Fruit fly (Drosophila melanogaster) whole organism, prepupa: ENCODE measurements around the gene puc.

Experiments used
- Blimp-1 ChIP-seq: fragments of 200-800 bp; sonication (Bioruptor generic); optimal IDR thresholded peaks from 3 replicates; lab custom pipeline; 2017; ENCODE audit warnings: missing biosample characterization, missing genetic modification characterization, mild to moderate bottlenecking, moderate library complexity, missing genetic modification reagents
- CG10631 ChIP-seq: fragments of 200-800 bp; sonication (Bioruptor generic); optimal IDR thresholded peaks from 2 replicates; lab custom pipeline; 2016; ENCODE audit warnings: missing biosample characterization, missing genetic modification characterization
- CG10669 ChIP-seq: fragments of 200-800 bp; sonication (Bioruptor generic); optimal IDR thresholded peaks from 3 replicates; lab custom pipeline; 2018; ENCODE audit warnings: missing biosample characterization, mild to moderate bottlenecking, missing genetic modification characterization, moderate library complexity
- CG11902 ChIP-seq: fragments of 200-800 bp; sonication (Bioruptor generic); optimal IDR thresholded peaks from 3 replicates; lab custom pipeline; 2016; ENCODE audit warnings: missing biosample characterization, missing genetic modification characterization
- CG15336 ChIP-seq: fragments of 200-800 bp; sonication (Bioruptor generic); IDR thresholded peaks from 2 replicates; pipeline ENCODE4 v1.3.6; 2022; ENCODE audit warnings: missing biosample characterization, missing genetic modification characterization
- CG1621 ChIP-seq: fragments of 200-800 bp; sonication (Bioruptor generic); optimal IDR thresholded peaks from 3 replicates; lab custom pipeline; 2018; ENCODE audit warnings: missing biosample characterization, mild to moderate bottlenecking, missing genetic modification characterization
- CG16779 ChIP-seq: fragments of 200-800 bp; sonication (Bioruptor generic); optimal IDR thresholded peaks from 3 replicates; lab custom pipeline; 2017; ENCODE audit warnings: missing biosample characterization, mild to moderate bottlenecking, missing genetic modification characterization
- CG3032 ChIP-seq: fragments of 200-800 bp; optimal IDR thresholded peaks from 2 replicates; lab custom pipeline; 2019; ENCODE audit warnings: missing biosample characterization, mild to moderate bottlenecking, missing genetic modification characterization, moderate library complexity
- CG31627 ChIP-seq: fragments of 200-800 bp; sonication (Bioruptor generic); optimal IDR thresholded peaks from 3 replicates; lab custom pipeline; 2016; ENCODE audit warnings: missing biosample characterization, missing genetic modification characterization
- CG32006 ChIP-seq: fragments of 200-800 bp; sonication (Bioruptor generic); optimal IDR thresholded peaks from 3 replicates; lab custom pipeline; 2017; ENCODE audit warnings: missing biosample characterization, mild to moderate bottlenecking, missing genetic modification characterization
- CG34406 ChIP-seq: fragments of 200-800 bp; sonication (Bioruptor generic); optimal IDR thresholded peaks from 3 replicates; lab custom pipeline; 2016; ENCODE audit warnings: missing biosample characterization, missing genetic modification characterization
- CG3919 ChIP-seq: fragments of 200-800 bp; sonication (Bioruptor generic); optimal IDR thresholded peaks from 3 replicates; lab custom pipeline; 2016; ENCODE audit warnings: missing biosample characterization, missing genetic modification characterization
- CG4318 ChIP-seq: fragments of 200-800 bp; sonication (Bioruptor generic); optimal IDR thresholded peaks from 3 replicates; lab custom pipeline; 2017; ENCODE audit warnings: missing biosample characterization, mild to moderate bottlenecking, missing genetic modification characterization
- CG6792 ChIP-seq: fragments of 200-800 bp; sonication (Bioruptor generic); optimal IDR thresholded peaks from 3 replicates; lab custom pipeline; 2016; ENCODE audit warnings: missing biosample characterization, missing genetic modification characterization
- CG6808 ChIP-seq: fragments of 200-800 bp; sonication (Bioruptor generic); optimal IDR thresholded peaks from 3 replicates; lab custom pipeline; 2017; ENCODE audit warnings: missing biosample characterization, missing genetic modification characterization, mild to moderate bottlenecking, moderate library complexity, missing genetic modification reagents
- CG6854 ChIP-seq: fragments of 200-800 bp; sonication (Bioruptor generic); optimal IDR thresholded peaks from 2 replicates; lab custom pipeline; 2017; ENCODE audit warnings: missing biosample characterization, mild to moderate bottlenecking, missing genetic modification characterization
- CG8319 ChIP-seq: fragments of 200-800 bp; sonication (Bioruptor generic); optimal IDR thresholded peaks from 3 replicates; lab custom pipeline; 2016; ENCODE audit warnings: missing biosample characterization, missing genetic modification characterization
- CG9139 ChIP-seq: fragments of 200-800 bp; sonication (Bioruptor generic); optimal IDR thresholded peaks from 3 replicates; lab custom pipeline; 2017; ENCODE audit warnings: missing biosample characterization, mild to moderate bottlenecking, missing genetic modification characterization
- Eip78C ChIP-seq: fragments of 200-800 bp; sonication (Bioruptor generic); peaks from one replicate; lab custom pipeline; 2016; ENCODE audit warnings: missing biosample characterization, missing genetic modification characterization
- Eip93F ChIP-seq: fragments of 200-800 bp; sonication (Bioruptor generic); optimal IDR thresholded peaks from 2 replicates; lab custom pipeline; 2016; ENCODE audit warnings: missing biosample characterization, mild to moderate bottlenecking, missing genetic modification characterization
- Ets96B ChIP-seq: fragments of 200-800 bp; optimal IDR thresholded peaks from 2 replicates; lab custom pipeline; 2019; ENCODE audit warnings: missing biosample characterization, mild to moderate bottlenecking, missing genetic modification characterization, moderate library complexity
- Hr39 ChIP-seq: fragments of 200-800 bp; sonication (Bioruptor generic); optimal IDR thresholded peaks from 2 replicates; lab custom pipeline; 2016; ENCODE audit warnings: missing biosample characterization, missing genetic modification characterization
- Hr4 ChIP-seq: fragments of 200-800 bp; sonication (Bioruptor generic); optimal IDR thresholded peaks from 3 replicates; lab custom pipeline; 2016; ENCODE audit warnings: missing biosample characterization, missing genetic modification characterization
- Lpt ChIP-seq: fragments of 200-800 bp; sonication (Bioruptor generic); optimal IDR thresholded peaks from 3 replicates; lab custom pipeline; 2016; ENCODE audit warnings: missing biosample characterization, missing genetic modification characterization
- Met ChIP-seq: fragments of 200-800 bp; sonication (Bioruptor generic); optimal IDR thresholded peaks from 3 replicates; lab custom pipeline; 2016; ENCODE audit warnings: missing biosample characterization, missing genetic modification characterization
- OdsH ChIP-seq: fragments of 200-800 bp; sonication (Bioruptor generic); optimal IDR thresholded peaks from 3 replicates; lab custom pipeline; 2016; ENCODE audit warnings: missing biosample characterization, missing genetic modification characterization
- Smox ChIP-seq: fragments of 200-800 bp; sonication (Bioruptor generic); optimal IDR thresholded peaks from 3 replicates; lab custom pipeline; 2016; ENCODE audit warnings: missing biosample characterization, missing genetic modification characterization
- Sox102F ChIP-seq: fragments of 200-800 bp; sonication (Bioruptor generic); optimal IDR thresholded peaks from 2 replicates; lab custom pipeline; 2016; ENCODE audit warnings: missing biosample characterization, mild to moderate bottlenecking, missing genetic modification characterization
- Sox15 ChIP-seq: fragments of 200-800 bp; sonication (Bioruptor generic); optimal IDR thresholded peaks from 3 replicates; lab custom pipeline; 2016; ENCODE audit warnings: missing biosample characterization, missing genetic modification characterization
- acj6 ChIP-seq: fragments of 200-800 bp; sonication (Bioruptor generic); optimal IDR thresholded peaks from 3 replicates; lab custom pipeline; 2016; ENCODE audit warnings: missing biosample characterization, missing genetic modification characterization
- dac ChIP-seq: fragments of 200-800 bp; sonication (Bioruptor generic); optimal IDR thresholded peaks from 2 replicates; lab custom pipeline; 2017; ENCODE audit warnings: missing biosample characterization, mild to moderate bottlenecking, missing genetic modification characterization
- dsx ChIP-seq: fragments of 200-800 bp; optimal IDR thresholded peaks from 3 replicates; lab custom pipeline; 2019; ENCODE audit warnings: missing biosample characterization, mild to moderate bottlenecking, missing genetic modification characterization, moderate library complexity; ENCODE audit not compliant: poor library complexity, severe bottlenecking
- eg ChIP-seq: fragments of 200-800 bp; sonication (Bioruptor generic); IDR thresholded peaks from 3 replicates; pipeline ENCODE4 v1.3.6; 2022; ENCODE audit warnings: missing biosample characterization, missing genetic modification characterization
- esn ChIP-seq: fragments of 200-800 bp; sonication (Bioruptor generic); optimal IDR thresholded peaks from 2 replicates; lab custom pipeline; 2016; ENCODE audit warnings: missing biosample characterization, mild to moderate bottlenecking, missing genetic modification characterization, moderate library complexity
- fd85E ChIP-seq: fragments of 200-800 bp; sonication (Bioruptor generic); optimal IDR thresholded peaks from 3 replicates; lab custom pipeline; 2016; ENCODE audit warnings: missing biosample characterization, missing genetic modification characterization
- fkh ChIP-seq: fragments of 200-800 bp; sonication (Bioruptor generic); optimal IDR thresholded peaks from 3 replicates; lab custom pipeline; 2017; ENCODE audit warnings: missing biosample characterization, mild to moderate bottlenecking, missing genetic modification characterization, moderate library complexity
- lz ChIP-seq: fragments of 200-800 bp; sonication (Bioruptor generic); optimal IDR thresholded peaks from 3 replicates; lab custom pipeline; 2016; ENCODE audit warnings: missing biosample characterization, missing genetic modification characterization
- net ChIP-seq: fragments of 200-800 bp; sonication (Bioruptor generic); optimal IDR thresholded peaks from 3 replicates; lab custom pipeline; 2016; ENCODE audit warnings: missing biosample characterization, missing genetic modification characterization
- pdm3 ChIP-seq: fragments of 200-800 bp; sonication (Bioruptor generic); optimal IDR thresholded peaks from 3 replicates; lab custom pipeline; 2016; ENCODE audit warnings: missing biosample characterization, missing genetic modification characterization
- salr ChIP-seq, 2 experiments: fragments of 200-800 bp; sonication (Bioruptor generic); optimal IDR thresholded peaks; 3 replicates each; lab custom pipeline; 2016 to 2018; ENCODE audit warnings: missing biosample characterization in 2 of 2, missing genetic modification characterization in 2 of 2, mild to moderate bottlenecking in 1 of 2
- spab ChIP-seq: fragments of 200-800 bp; sonication (Bioruptor generic); optimal IDR thresholded peaks from 2 replicates; lab custom pipeline; 2017; ENCODE audit warnings: missing biosample characterization, mild to moderate bottlenecking, missing genetic modification characterization, missing genetic modification reagents
- ss ChIP-seq, 2 experiments: fragments of 200-800 bp; sonication (Bioruptor generic); optimal IDR thresholded peaks; 2 replicates in 1 of 2; 3 replicates in 1 of 2; lab custom pipeline; 2017 to 2018; ENCODE audit warnings: mild to moderate bottlenecking in 2 of 2, missing biosample characterization in 2 of 2, missing genetic modification characterization in 2 of 2, moderate library complexity in 1 of 2
- svp ChIP-seq: fragments of 200-800 bp; sonication (Bioruptor generic); peaks from one replicate; lab custom pipeline; 2016; ENCODE audit warnings: missing biosample characterization, missing genetic modification characterization

puc gene

DNA sequence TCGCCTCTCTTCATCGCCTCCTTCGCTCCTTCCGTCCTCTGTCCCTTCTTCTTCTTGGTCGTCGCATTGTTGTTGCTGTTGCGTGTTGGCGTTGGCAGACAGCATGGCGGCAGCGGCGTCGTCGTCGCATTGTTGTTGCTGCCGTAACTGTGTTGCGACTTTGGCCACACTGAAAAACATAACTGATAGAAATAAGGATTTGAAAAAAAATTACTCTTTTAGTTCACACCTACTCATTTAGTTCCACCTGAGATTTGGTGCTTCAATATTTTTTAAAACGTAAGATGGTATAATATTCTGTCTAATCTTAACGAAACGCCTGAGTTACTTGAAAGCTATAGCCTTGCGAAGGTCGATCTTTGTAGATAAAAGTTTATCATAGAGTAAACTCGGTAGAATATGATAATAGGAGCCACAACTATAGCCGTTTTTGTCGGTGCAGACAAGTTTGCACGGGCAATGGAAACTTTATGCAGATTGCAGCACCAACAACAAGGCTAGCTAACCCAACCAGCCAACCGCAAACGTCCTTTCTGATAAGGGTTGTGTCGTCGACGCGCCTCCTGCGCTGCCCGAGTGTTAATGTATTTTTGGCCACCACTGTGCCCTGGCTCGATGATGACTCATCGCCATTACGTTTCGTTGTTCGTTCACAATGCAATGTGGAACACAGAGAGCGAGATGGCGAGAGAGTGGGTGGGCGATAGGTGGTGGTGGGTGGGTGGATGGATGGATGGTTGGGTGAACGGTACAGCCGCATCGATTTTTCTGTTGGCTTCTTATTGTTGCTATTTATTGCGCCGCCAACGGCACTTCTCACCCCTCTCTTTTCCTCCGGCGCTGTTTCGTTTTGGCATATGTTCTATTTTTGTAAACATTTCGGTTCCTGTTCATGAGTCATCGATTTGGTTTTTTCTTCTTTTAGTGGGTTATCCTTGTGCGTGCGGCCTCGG is 8.0 kb downstream of the puc start (continued):
- peak; percentile 95 for TF ChIP-seq CG32006
- TF ChIP-seq fkh: peak; percentile 49
- peak; percentile 81 for TF ChIP-seq CG4318
- TF ChIP-seq CG9139 (GFP tag; lab: Kevin White, UChicago): peak; percentile 75
- peak; percentile 93 for TF ChIP-seq pdm3 (GFP tag; lab: Kevin White, UChicago)
- peak; percentile 86 for TF ChIP-seq dac (GFP tag; lab: Kevin White, UChicago)
- peak; percentile 89 for TF ChIP-seq CG15336 (GFP tag; lab: Robert Waterston, UW)
- peak; percentile 36 for TF ChIP-seq fd85E
- peak; percentile 91 to 95 for TF ChIP-seq ss (GFP tag; optimal IDR thresholded peaks at IDR 0.05; lab: Kevin White, UChicago)
- TF ChIP-seq Met (GFP tag; lab: Kevin White, UChicago): peak; percentile 92
- TF ChIP-seq CG11902: peak; percentile 83
- peak; percentile 92 for TF ChIP-seq acj6 (GFP tag; lab: Kevin White, UChicago)
- peak; percentile 93 for TF ChIP-seq svp
- TF ChIP-seq salr (GFP tag; optimal IDR thresholded peaks at IDR 0.05; lab: Kevin White, UChicago): peak; percentile 90 to 91
- TF ChIP-seq CG3919 (GFP tag; lab: Kevin White, UChicago): peak; percentile 92
- TF ChIP-seq dsx (GFP tag; lab: Kevin White, UChicago): peak; percentile 93
- TF ChIP-seq CG6854 (GFP tag; lab: Kevin White, UChicago): peak; percentile 41
- TF ChIP-seq CG3032 (tag; lab: Kevin White, UChicago): peak; percentile 94
- peak; percentile 90 for TF ChIP-seq lz
- peak; percentile 92 for TF ChIP-seq esn (GFP tag; lab: Kevin White, UChicago)
- peak; percentile 94 for TF ChIP-seq spab (GFP tag; lab: Kevin White, UChicago)

DNA sequence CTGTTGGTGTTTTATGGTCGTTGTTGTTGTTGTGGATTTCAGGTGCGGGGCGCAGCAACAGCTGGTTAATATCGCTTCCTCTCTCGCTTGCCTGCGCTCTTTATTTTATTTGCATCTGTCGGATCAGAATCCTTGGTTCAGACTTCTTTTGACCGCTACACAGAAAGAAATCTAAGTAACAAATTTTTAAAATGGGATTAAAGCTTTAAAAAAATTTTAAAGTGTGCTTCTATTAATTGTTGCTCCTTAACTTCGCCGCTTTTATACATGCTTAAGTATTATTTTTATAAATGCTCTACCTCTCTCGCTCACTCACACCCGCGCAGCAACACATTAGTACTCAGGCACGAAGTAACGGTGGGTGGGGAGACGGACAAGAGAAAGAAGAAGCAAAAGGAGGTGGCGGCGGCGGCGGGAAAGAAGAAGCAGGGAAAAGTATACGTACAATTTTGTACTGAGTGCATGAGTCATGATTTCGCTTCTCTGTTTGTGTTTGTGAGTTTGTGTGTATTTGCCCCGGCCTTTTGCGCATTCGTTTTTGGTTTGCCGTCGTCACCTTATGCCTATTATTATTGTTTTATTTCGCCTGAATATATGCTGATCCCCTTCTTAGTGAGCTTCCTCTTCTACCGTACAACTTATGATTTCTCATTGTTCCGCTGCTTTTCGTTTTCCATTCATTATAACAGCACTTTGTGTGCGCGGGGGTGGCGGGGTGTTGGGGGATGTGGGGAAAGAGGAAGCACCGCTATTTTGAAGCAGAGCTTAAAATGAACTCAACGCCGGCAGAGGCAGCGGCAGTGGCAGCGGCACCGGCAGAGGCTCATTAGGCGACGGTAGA is 8.9 kb downstream of the puc start:
- TF ChIP-seq Met (GFP tag; lab: Kevin White, UChicago) (peak; percentile 97), CG31627 (GFP tag; lab: Kevin White, UChicago) (peak; percentile 95), acj6 (GFP tag; lab: Kevin White, UChicago) (peak; percentile 91), CG6792 (GFP tag; lab: Kevin White, UChicago) (peak; percentile 94), Blimp-1 (GFP tag; lab: Kevin White, UChicago) (peak; percentile 73), dsx (GFP tag; lab: Kevin White, UChicago) (peak; percentile 91), Sox102F (GFP tag; lab: Kevin White, UChicago) (peak; percentile 96), eg (GFP tag; lab: Robert Waterston, UW) (peak; percentile 89), esn (GFP tag; lab: Kevin White, UChicago) (peak; percentile 96), Eip93F (GFP tag; lab: Kevin White, UChicago) (peak; percentile 88), CG11902 (peak; percentile 90), CG15336 (GFP tag; lab: Robert Waterston, UW) (peak; percentile 77), spab (GFP tag; lab: Kevin White, UChicago) (peak; percentile 89), Eip78C (GFP tag; lab: Kevin White, UChicago) (peak; percentile 98), Sox15 (peak; percentile 89), CG34406 (peak; percentile 95), fkh (peak; percentile 76), Lpt (GFP tag; lab: Kevin White, UChicago) (peak; percentile 84), Ets96B (tag; lab: Kevin White, UChicago) (peak; percentile 94), CG1621 (tag; lab: Kevin White, UChicago) (peak; percentile 91), OdsH (GFP tag; lab: Kevin White, UChicago) (peak; percentile 91), salr (GFP tag; optimal IDR thresholded peaks at IDR 0.05; lab: Kevin White, UChicago) (peak; percentile 83 to 87), CG10669 (GFP tag; lab: Kevin White, UChicago) (peak; percentile 94), CG32006 (peak; percentile 80), Hr39 (peak; percentile 94), Smox (peak; percentile 94), CG3919 (GFP tag; lab: Kevin White, UChicago) (peak; percentile 93), CG10631 (GFP tag; lab: Kevin White, UChicago) (peak; percentile 91), CG4318 (peak; percentile 71), svp (peak; percentile 98), CG16779 (tag; lab: Kevin White, UChicago) (peak; percentile 77), dac (GFP tag; lab: Kevin White, UChicago) (peak; percentile 34), CG6808 (peak; percentile 85), net (GFP tag; lab: Kevin White, UChicago) (peak; percentile 92), CG8319 (GFP tag; lab: Kevin White, UChicago) (peak; percentile 90), Hr4 (GFP tag; lab: Kevin White, UChicago) (peak; percentile 78)
